ENCODE assay signal across 1 fruit fly cellular context in genomic region chr3L:18273121-18273520, dm6.
A peak's percentile ranks its signal among the peaks of the same experiment; 100 is the strongest.
TF ChIP-seq lines count a peak whose summit lies in the region.

No protein-coding gene starts in this region.

TF ChIP-seq in whole organism, embryonic, 481 proteins besides CTCF, POLR2A, EP300 and RAD21 (continued from another document):
- TF ChIP-seq Optix (GFP tag; IDR thresholded peaks at IDR 0.05; lab: Robert Waterston, UW) = no peak
- TF ChIP-seq prd (optimal IDR thresholded peaks at IDR 0.05; lab: Kevin White, UChicago) = no peak
- TF ChIP-seq prd (GFP tag; IDR thresholded peaks at IDR 0.05; lab: Robert Waterston, UW) = peak; percentile 33; the same call in 2 of the 3 replicates
- no peak for TF ChIP-seq CG15269 (tag; optimal IDR thresholded peaks at IDR 0.05; lab: Kevin White, UChicago)
- no peak for TF ChIP-seq CG3281 (GFP tag; optimal IDR thresholded peaks at IDR 0.05; lab: Kevin White, UChicago)
- no peak for TF ChIP-seq jigr1 (GFP tag; IDR thresholded peaks at IDR 0.05; lab: Robert Waterston, UW)
- TF ChIP-seq CG34376 (GFP tag; optimal IDR thresholded peaks at IDR 0.05; lab: Kevin White, UChicago) = no peak
- TF ChIP-seq sqz (GFP tag; optimal IDR thresholded peaks at IDR 0.05; lab: Kevin White, UChicago) = peak; percentile 4
- TF ChIP-seq CG32767 (GFP tag; IDR thresholded peaks at IDR 0.05; lab: Robert Waterston, UW) = no peak
- no peak for TF ChIP-seq BtbVII (GFP tag; optimal IDR thresholded peaks at IDR 0.05; lab: Kevin White, UChicago)
- TF ChIP-seq CG15011 (GFP tag; optimal IDR thresholded peaks at IDR 0.05; lab: Kevin White, UChicago) = no peak
- TF ChIP-seq CG12942 (GFP tag; optimal IDR thresholded peaks at IDR 0.05; lab: Kevin White, UChicago) = no peak
- no peak for TF ChIP-seq CG4360 (GFP tag; IDR thresholded peaks at IDR 0.05; lab: Robert Waterston, UW)
- TF ChIP-seq ranshi (GFP tag; IDR thresholded peaks at IDR 0.05; lab: Robert Waterston, UW) = no peak
- no peak for TF ChIP-seq salm (tag; optimal IDR thresholded peaks at IDR 0.05; lab: Kevin White, UChicago)
- TF ChIP-seq CG11504 (tag; optimal IDR thresholded peaks at IDR 0.05; lab: Kevin White, UChicago) = peak; percentile 46
- TF ChIP-seq CG7839 (tag; optimal IDR thresholded peaks at IDR 0.05; lab: Kevin White, UChicago) = peak; percentile 19
- no peak for TF ChIP-seq CG1832 (GFP tag; optimal IDR thresholded peaks at IDR 0.05; lab: Kevin White, UChicago)
- TF ChIP-seq B-H1 (GFP tag; IDR thresholded peaks at IDR 0.05; lab: Robert Waterston, UW) = no peak
- TF ChIP-seq CG6254 (GFP tag; optimal IDR thresholded peaks at IDR 0.05; lab: Kevin White, UChicago) = peak; percentile 30
- no peak for TF ChIP-seq CG17359 (tag; optimal IDR thresholded peaks at IDR 0.05; lab: Kevin White, UChicago)
- no peak for TF ChIP-seq CG30020 (tag; optimal IDR thresholded peaks at IDR 0.05; lab: Kevin White, UChicago)
- TF ChIP-seq Sox100B (GFP tag; optimal IDR thresholded peaks at IDR 0.05; lab: Kevin White, UChicago) = peak; percentile 52
- no peak for TF ChIP-seq D (optimal IDR thresholded peaks at IDR 0.05; lab: Kevin White, UChicago)
- peak; percentile 12 for TF ChIP-seq D (GFP tag; optimal IDR thresholded peaks at IDR 0.05; lab: Kevin White, UChicago)
- TF ChIP-seq CG16815 (GFP tag; optimal IDR thresholded peaks at IDR 0.05; lab: Kevin White, UChicago) = no peak
- no peak for TF ChIP-seq C15 (GFP tag; IDR thresholded peaks at IDR 0.05; lab: Robert Waterston, UW)
- TF ChIP-seq Hmr (GFP tag; optimal IDR thresholded peaks at IDR 0.05; lab: Kevin White, UChicago) = no peak
- peak; percentile 48; the same call in 2 of the 3 replicates for TF ChIP-seq row (GFP tag; IDR thresholded peaks at IDR 0.05; lab: Robert Waterston, UW)
- TF ChIP-seq CG9876 (GFP tag; optimal IDR thresholded peaks at IDR 0.05; lab: Kevin White, UChicago) = no peak
- no peak for TF ChIP-seq CG33213 (GFP tag; optimal IDR thresholded peaks at IDR 0.05; lab: Kevin White, UChicago)
- no peak for TF ChIP-seq lilli (GFP tag; optimal IDR thresholded peaks at IDR 0.05; lab: Kevin White, UChicago)
- TF ChIP-seq Dek (tag; optimal IDR thresholded peaks at IDR 0.05; lab: Kevin White, UChicago) = no peak
- TF ChIP-seq pb (GFP tag; optimal IDR thresholded peaks at IDR 0.05; lab: Kevin White, UChicago) = no peak
- no peak for TF ChIP-seq CG12071 (GFP tag; optimal IDR thresholded peaks at IDR 0.05; lab: Kevin White, UChicago)
- no peak for TF ChIP-seq luna (GFP tag; optimal IDR thresholded peaks at IDR 0.05; lab: Kevin White, UChicago)
- no peak for TF ChIP-seq dpn (GFP tag; optimal IDR thresholded peaks at IDR 0.05; lab: Kevin White, UChicago)
- no peak for TF ChIP-seq CG4617 (GFP tag; optimal IDR thresholded peaks at IDR 0.05; lab: Kevin White, UChicago; ENCODE audit: borderline replicate concordance)
- no peak for TF ChIP-seq CG11560 (tag; IDR thresholded peaks at IDR 0.05; lab: Robert Waterston, UW)
- peak; percentile 52 for TF ChIP-seq D19A (tag; optimal IDR thresholded peaks at IDR 0.05; lab: Kevin White, UChicago)
- TF ChIP-seq CG10147 (GFP tag; optimal IDR thresholded peaks at IDR 0.05; lab: Kevin White, UChicago) = no peak
- TF ChIP-seq E2f2 (GFP tag; IDR thresholded peaks at IDR 0.05; lab: Robert Waterston, UW) = no peak
- peak; percentile 26 for TF ChIP-seq CG6813 (GFP tag; optimal IDR thresholded peaks at IDR 0.05; lab: Kevin White, UChicago)
- no peak for TF ChIP-seq CG18476 (GFP tag; optimal IDR thresholded peaks at IDR 0.05; lab: Kevin White, UChicago)
- TF ChIP-seq ems (GFP tag; optimal IDR thresholded peaks at IDR 0.05; lab: Kevin White, UChicago) = no peak
- peak; percentile 31 for TF ChIP-seq CG2712 (tag; optimal IDR thresholded peaks at IDR 0.05; lab: Kevin White, UChicago)
- peak; percentile 22 for TF ChIP-seq CG7556 (GFP tag; optimal IDR thresholded peaks at IDR 0.05; lab: Kevin White, UChicago)
- no peak for TF ChIP-seq CG2202 (tag; optimal IDR thresholded peaks at IDR 0.05; lab: Kevin White, UChicago)
- peak; percentile 62 for TF ChIP-seq D19B (GFP tag; optimal IDR thresholded peaks at IDR 0.05; lab: Kevin White, UChicago)
- TF ChIP-seq Six4 (GFP tag; optimal IDR thresholded peaks at IDR 0.05; lab: Kevin White, UChicago) = no peak
- no peak for TF ChIP-seq CG15479 (GFP tag; optimal IDR thresholded peaks at IDR 0.05; lab: Kevin White, UChicago)
- peak; percentile 17 for TF ChIP-seq CG12391 (tag; optimal IDR thresholded peaks at IDR 0.05; lab: Kevin White, UChicago)
- TF ChIP-seq ash1 (GFP tag; optimal IDR thresholded peaks at IDR 0.05; lab: Kevin White, UChicago) = no peak
- no peak for TF ChIP-seq CG13624 (GFP tag; optimal IDR thresholded peaks at IDR 0.05; lab: Kevin White, UChicago)
- TF ChIP-seq Camta (GFP tag; optimal IDR thresholded peaks at IDR 0.05; lab: Kevin White, UChicago) = no peak
- TF ChIP-seq CG1647 (GFP tag; optimal IDR thresholded peaks at IDR 0.05; lab: Kevin White, UChicago) = no peak
- no peak for TF ChIP-seq Hey (tag; optimal IDR thresholded peaks at IDR 0.05; lab: Kevin White, UChicago)
- TF ChIP-seq CG1792 (GFP tag; optimal IDR thresholded peaks at IDR 0.05; lab: Kevin White, UChicago) = no peak
- TF ChIP-seq vnd (GFP tag; IDR thresholded peaks at IDR 0.05; lab: Robert Waterston, UW; ENCODE audit: partially characterized antibody) = no peak
- TF ChIP-seq z (GFP tag; IDR thresholded peaks at IDR 0.05; lab: Robert Waterston, UW) = no peak
- no peak for TF ChIP-seq Aef1 (GFP tag; IDR thresholded peaks at IDR 0.05; lab: Robert Waterston, UW)
- no peak for TF ChIP-seq bowl (GFP tag; IDR thresholded peaks at IDR 0.05; lab: Robert Waterston, UW)
- no peak for TF ChIP-seq CG6689 (GFP tag; IDR thresholded peaks at IDR 0.05; lab: Robert Waterston, UW)
- TF ChIP-seq ewg (GFP tag; optimal IDR thresholded peaks at IDR 0.05; lab: Kevin White, UChicago) = no peak
- peak; percentile 65 for TF ChIP-seq CG18262 (tag; optimal IDR thresholded peaks at IDR 0.05; lab: Kevin White, UChicago)
- TF ChIP-seq CG3163 (GFP tag; optimal IDR thresholded peaks at IDR 0.05; lab: Kevin White, UChicago) = no peak
- TF ChIP-seq grn (GFP tag; optimal IDR thresholded peaks at IDR 0.05; lab: Kevin White, UChicago) = no peak
- peak; percentile 29 for TF ChIP-seq Oli (tag; optimal IDR thresholded peaks at IDR 0.05; lab: Kevin White, UChicago)
- 0 out of 2 replicates have a peak, but pooled peaks have one; percentile 27 for TF ChIP-seq Xrp1 (GFP tag; IDR thresholded peaks at IDR 0.05; lab: Robert Waterston, UW)
- TF ChIP-seq CG4820 (GFP tag; optimal IDR thresholded peaks at IDR 0.05; lab: Kevin White, UChicago) = no peak
- no peak for TF ChIP-seq CG31388 (GFP tag; optimal IDR thresholded peaks at IDR 0.05; lab: Kevin White, UChicago)
- TF ChIP-seq CG11398 (GFP tag; optimal IDR thresholded peaks at IDR 0.05; lab: Kevin White, UChicago) = no peak
- peak in 1 of 3 experiments; percentile 55 for TF ChIP-seq lola (GFP tag; optimal IDR thresholded peaks at IDR 0.05; lab: Kevin White, UChicago)
- no peak for TF ChIP-seq Trl (optimal IDR thresholded peaks at IDR 0.05; lab: Kevin White, UChicago)
- TF ChIP-seq Trl (GFP tag; optimal IDR thresholded peaks at IDR 0.05; lab: Kevin White, UChicago) = no peak
- no peak for TF ChIP-seq sens-2 (GFP tag; IDR thresholded peaks at IDR 0.05; lab: Robert Waterston, UW)
- peak; percentile 18 for TF ChIP-seq phol (tag; optimal IDR thresholded peaks at IDR 0.05; lab: Kevin White, UChicago)
- peak; percentile 52 for TF ChIP-seq CG9727 (GFP tag; optimal IDR thresholded peaks at IDR 0.05; lab: Kevin White, UChicago)
- no peak for TF ChIP-seq disco-r (GFP tag; optimal IDR thresholded peaks at IDR 0.05; lab: Kevin White, UChicago)
- TF ChIP-seq CG10274 (GFP tag; optimal IDR thresholded peaks at IDR 0.05; lab: Kevin White, UChicago) = no peak
